Fruit fly (Drosophila melanogaster): Measurements from ENCODE around the gene CG10300.

DNA sequence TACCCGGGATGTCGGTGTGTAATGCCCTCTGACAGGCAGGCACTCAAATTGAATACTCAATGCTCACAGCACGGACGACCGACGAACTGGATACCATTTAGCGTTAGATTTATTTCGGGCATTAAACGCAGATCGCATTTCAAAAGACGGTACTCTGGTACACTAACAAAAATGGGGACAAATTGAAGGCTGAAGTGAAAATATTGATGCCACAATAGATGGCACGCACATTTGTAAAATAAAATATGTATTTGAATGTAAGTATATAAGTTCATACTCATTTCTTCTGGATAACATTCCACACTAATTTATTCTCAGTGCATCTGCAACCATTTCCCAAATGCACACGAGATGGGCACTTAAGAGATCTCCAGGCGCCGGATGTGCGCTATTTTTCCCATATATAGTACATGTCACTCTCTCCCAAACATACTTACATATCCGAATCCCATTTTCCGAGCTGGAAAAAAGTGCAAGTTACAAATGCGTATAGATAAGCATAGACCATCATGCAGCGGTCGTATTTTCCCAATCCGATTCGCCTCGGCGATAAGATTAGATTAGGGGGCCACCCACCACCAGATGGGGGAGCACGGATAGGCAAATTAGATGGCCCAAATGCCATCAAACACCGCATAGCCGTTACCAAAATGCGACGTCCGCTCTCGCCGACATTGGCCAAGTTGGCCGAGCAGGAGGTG is 1.7 kb upstream of the CG10300 start, which contains the start of gene CG10301:
- TF ChIP-seq svp (GFP tag) (peak; percentile 54), CG7368 (GFP tag; optimal IDR thresholded peaks at IDR 0.05) (no peak), CG1621 (tag; optimal IDR thresholded peaks at IDR 0.05) (no peak), Blimp-1 (GFP tag; optimal IDR thresholded peaks at IDR 0.05) (no peak), OdsH (GFP tag; optimal IDR thresholded peaks at IDR 0.05) (no peak), spab (GFP tag; optimal IDR thresholded peaks at IDR 0.05) (no peak)
